Fruit fly (Drosophila melanogaster) whole organism, embryonic: ENCODE results near the gene CG1542.

Source experiments
- CG10543 ChIP-seq: fragments of 200-800 bp; sonication (Bioruptor generic); optimal IDR thresholded peaks from 3 replicates; lab custom pipeline; 2017; ENCODE audit warnings: missing biosample characterization, mild to moderate bottlenecking, missing genetic modification characterization, moderate library complexity
- CG11504 ChIP-seq: fragments of 200-800 bp; sonication (Bioruptor generic); optimal IDR thresholded peaks from 3 replicates; lab custom pipeline; 2019; ENCODE audit warnings: missing biosample characterization, mild to moderate bottlenecking, missing genetic modification characterization, moderate library complexity
- CG11560 ChIP-seq: fragments of 200-800 bp; sonication (Bioruptor generic); IDR thresholded peaks from 3 replicates; pipeline ENCODE4 v1.3.6; 2022; ENCODE audit warnings: missing biosample characterization, missing genetic modification characterization
- CG13296 ChIP-seq: fragments of 200-800 bp; sonication (Bioruptor generic); optimal IDR thresholded peaks from 3 replicates; lab custom pipeline; 2018; ENCODE audit warnings: missing biosample characterization, mild to moderate bottlenecking, missing genetic modification characterization
- CG14014 ChIP-seq: fragments of 200-800 bp; sonication (Bioruptor generic); IDR thresholded peaks from 2 replicates; pipeline ENCODE4 v1.3.6; 2022; ENCODE audit warnings: missing biosample characterization, missing genetic modification characterization
- CG17359 ChIP-seq: fragments of 200-800 bp; sonication (Bioruptor generic); optimal IDR thresholded peaks from 3 replicates; lab custom pipeline; 2018; ENCODE audit warnings: missing biosample characterization, mild to moderate bottlenecking, missing genetic modification characterization, moderate library complexity
- CG17568 ChIP-seq: fragments of 200-800 bp; sonication (Bioruptor generic); optimal IDR thresholded peaks from 2 replicates; lab custom pipeline; 2018; ENCODE audit warnings: missing biosample characterization, mild to moderate bottlenecking, missing genetic modification characterization, moderate library complexity
- CG18011 ChIP-seq: fragments of 200-800 bp; sonication (Bioruptor generic); optimal IDR thresholded peaks from 2 replicates; lab custom pipeline; 2017; ENCODE audit warnings: missing biosample characterization, missing genetic modification characterization, mild to moderate bottlenecking, moderate library complexity, missing genotype
- CG18764 ChIP-seq: fragments of 200-800 bp; sonication (Bioruptor generic); optimal IDR thresholded peaks from 3 replicates; lab custom pipeline; 2016; ENCODE audit warnings: missing biosample characterization, missing genetic modification characterization
- CG2678 ChIP-seq: fragments of 200-800 bp; sonication (Bioruptor generic); optimal IDR thresholded peaks from 3 replicates; lab custom pipeline; 2019; ENCODE audit warnings: missing biosample characterization, mild to moderate bottlenecking, missing genetic modification characterization, moderate library complexity
- CG3281 ChIP-seq: fragments of 200-800 bp; sonication (Bioruptor generic); optimal IDR thresholded peaks from 3 replicates; lab custom pipeline; 2017; ENCODE audit warnings: missing biosample characterization, mild to moderate bottlenecking, missing genetic modification characterization
- CG4707 ChIP-seq: fragments of 200-800 bp; sonication (Bioruptor generic); optimal IDR thresholded peaks from 2 replicates; lab custom pipeline; 2018; ENCODE audit warnings: missing biosample characterization, mild to moderate bottlenecking, missing genetic modification characterization, moderate library complexity
- CG6254 ChIP-seq: fragments of 200-800 bp; sonication (Bioruptor generic); optimal IDR thresholded peaks from 3 replicates; lab custom pipeline; 2017; ENCODE audit warnings: mild to moderate bottlenecking, missing biosample characterization, missing genetic modification reagents, missing genetic modification characterization
- CG7556 ChIP-seq: fragments of 200-800 bp; sonication (Bioruptor generic); optimal IDR thresholded peaks from 2 replicates; lab custom pipeline; 2017; ENCODE audit warnings: missing biosample characterization, mild to moderate bottlenecking, missing genetic modification characterization
- CG8290 ChIP-seq, 3 experiments: fragments of 200-800 bp; sonication (Bioruptor generic); optimal IDR thresholded peaks; 2 replicates each; lab custom pipeline; 2016 to 2019; ENCODE audit warnings: missing biosample characterization in 3 of 3, missing genetic modification characterization in 3 of 3, mild to moderate bottlenecking in 2 of 3, moderate library complexity in 1 of 3
- CG9727 ChIP-seq: fragments of 200-800 bp; sonication (Bioruptor generic); optimal IDR thresholded peaks from 3 replicates; lab custom pipeline; 2017; ENCODE audit warnings: missing biosample characterization, mild to moderate bottlenecking, missing genetic modification characterization
- CG9797 ChIP-seq: fragments of 200-800 bp; sonication (Bioruptor generic); optimal IDR thresholded peaks from 3 replicates; lab custom pipeline; 2018; ENCODE audit warnings: missing biosample characterization, mild to moderate bottlenecking, missing genetic modification characterization
- CHES-1-like ChIP-seq: fragments of 200-800 bp; sonication (Bioruptor generic); optimal IDR thresholded peaks from 2 replicates; lab custom pipeline; 2016; ENCODE audit warnings: missing biosample characterization, missing genetic modification characterization
- Camta ChIP-seq: fragments of 200-800 bp; sonication (Bioruptor generic); optimal IDR thresholded peaks from 2 replicates; lab custom pipeline; 2016; ENCODE audit warnings: missing biosample characterization, missing genetic modification characterization
- Dek ChIP-seq: fragments of 200-800 bp; sonication (Bioruptor generic); optimal IDR thresholded peaks from 3 replicates; lab custom pipeline; 2019; ENCODE audit warnings: missing biosample characterization, mild to moderate bottlenecking, missing genetic modification characterization, moderate library complexity
- E2f2 ChIP-seq: fragments of 200-800 bp; sonication (Bioruptor generic); IDR thresholded peaks from 2 replicates; pipeline ENCODE4 v1.3.6; 2022; ENCODE audit warnings: missing biosample characterization, missing genetic modification characterization
- Eip74EF ChIP-seq, 2 experiments: fragments of 200-800 bp in 1 of 2; fragments of >200 bp in 1 of 2; sonication (Bioruptor generic) in 1 of 2; optimal IDR thresholded peaks; 2 replicates each; lab custom pipeline; 2017 to 2019; ENCODE audit warnings: missing biosample characterization in 2 of 2, missing genetic modification characterization in 2 of 2, mild to moderate bottlenecking in 1 of 2, moderate library complexity in 1 of 2
- Fer3 ChIP-seq: fragments of 200-800 bp; sonication (Bioruptor generic); optimal IDR thresholded peaks from 2 replicates; lab custom pipeline; 2018; ENCODE audit warnings: missing biosample characterization, mild to moderate bottlenecking, missing genetic modification characterization, moderate library complexity
- Hr78 ChIP-seq, 2 experiments: fragments of 200-800 bp in 1 of 2; fragments of >200 bp in 1 of 2; sonication (Bioruptor generic) in 1 of 2; optimal IDR thresholded peaks; 2 replicates each; lab custom pipeline; 2017 to 2019; ENCODE audit warnings: missing biosample characterization in 2 of 2, missing genetic modification characterization in 2 of 2, mild to moderate bottlenecking in 1 of 2, moderate library complexity in 1 of 2
- MESR4 ChIP-seq: fragments of 200-800 bp; sonication (Bioruptor generic); optimal IDR thresholded peaks from 2 replicates; lab custom pipeline; 2018; ENCODE audit warnings: missing biosample characterization, mild to moderate bottlenecking, missing genetic modification characterization, moderate library complexity
- Neu2 ChIP-seq: fragments of 200-800 bp; sonication (Bioruptor generic); optimal IDR thresholded peaks from 3 replicates; lab custom pipeline; 2016; ENCODE audit warnings: missing biosample characterization, missing genetic modification characterization, borderline replicate concordance
- Pdp1 ChIP-seq, 2 experiments: fragments of 200-800 bp; sonication (Bioruptor generic); optimal IDR thresholded peaks; 3 replicates each; lab custom pipeline; 2016; ENCODE audit warnings: missing biosample characterization in 2 of 2, missing genetic modification characterization in 2 of 2, mild to moderate bottlenecking in 1 of 2, moderate library complexity in 1 of 2
- Six4 ChIP-seq: fragments of 200-800 bp; sonication (Bioruptor generic); optimal IDR thresholded peaks from 2 replicates; lab custom pipeline; 2016; ENCODE audit warnings: missing biosample characterization, missing genetic modification characterization
- al ChIP-seq: fragments of 200-800 bp; sonication (Bioruptor generic); IDR thresholded peaks from 2 replicates; pipeline ENCODE4 v1.3.6; 2022; ENCODE audit warnings: missing biosample characterization, missing genetic modification characterization
- aop ChIP-seq: fragments of 200-800 bp; sonication (Bioruptor generic); IDR thresholded peaks from 2 replicates; pipeline ENCODE4 v1.3.6; 2022; ENCODE audit warnings: missing biosample characterization, missing genetic modification characterization
- caup ChIP-seq: fragments of 200-800 bp; sonication (Bioruptor generic); optimal IDR thresholded peaks from 3 replicates; lab custom pipeline; 2017; ENCODE audit warnings: missing biosample characterization, mild to moderate bottlenecking, missing genetic modification characterization, moderate library complexity; ENCODE audit not compliant: severe bottlenecking
- dmrt99B ChIP-seq: fragments of 200-800 bp; sonication (Bioruptor generic); optimal IDR thresholded peaks from 2 replicates; lab custom pipeline; 2018; ENCODE audit warnings: missing biosample characterization, mild to moderate bottlenecking, missing genetic modification characterization, moderate library complexity
- gfzf ChIP-seq: fragments of 200-800 bp; sonication (Bioruptor generic); optimal IDR thresholded peaks from 2 replicates; lab custom pipeline; 2016; ENCODE audit warnings: missing biosample characterization, mild to moderate bottlenecking, missing genetic modification characterization, moderate library complexity
- gro ChIP-seq: fragments of 200-800 bp; sonication (Bioruptor generic); optimal IDR thresholded peaks from 2 replicates; lab custom pipeline; 2016; ENCODE audit warnings: missing biosample characterization, missing genetic modification characterization
- gsb-n ChIP-seq: fragments of 200-800 bp; sonication (Bioruptor generic); optimal IDR thresholded peaks from 3 replicates; lab custom pipeline; 2018; ENCODE audit warnings: missing biosample characterization, mild to moderate bottlenecking, missing genetic modification characterization
- knrl ChIP-seq: fragments of 200-800 bp; sonication (Bioruptor generic); IDR thresholded peaks from 3 replicates; pipeline ENCODE4 v1.3.6; 2022; ENCODE audit warnings: missing biosample characterization, missing genetic modification characterization; ENCODE audit not compliant: partially characterized antibody
- mirr ChIP-seq: fragments of 200-800 bp; sonication (Bioruptor generic); optimal IDR thresholded peaks from 3 replicates; lab custom pipeline; 2018; ENCODE audit warnings: missing biosample characterization, mild to moderate bottlenecking, missing genetic modification characterization
- nerfin-1 ChIP-seq: fragments of 200-800 bp; sonication (Bioruptor generic); optimal IDR thresholded peaks from 3 replicates; lab custom pipeline; 2019; ENCODE audit warnings: missing biosample characterization, mild to moderate bottlenecking, missing genetic modification characterization, moderate library complexity
- nerfin-2 ChIP-seq: fragments of 200-800 bp; sonication (Bioruptor generic); IDR thresholded peaks from 2 replicates; pipeline ENCODE4 v1.3.6; 2022; ENCODE audit warnings: missing biosample characterization, missing genetic modification characterization; ENCODE audit not compliant: partially characterized antibody
- salm ChIP-seq: fragments of 200-800 bp; sonication (Bioruptor generic); optimal IDR thresholded peaks from 2 replicates; lab custom pipeline; 2018; ENCODE audit warnings: missing biosample characterization, mild to moderate bottlenecking, missing genetic modification characterization
- scrt ChIP-seq: fragments of 200-800 bp; sonication (Bioruptor generic); optimal IDR thresholded peaks from 2 replicates; lab custom pipeline; 2018; ENCODE audit warnings: missing biosample characterization, mild to moderate bottlenecking, missing genetic modification characterization, moderate library complexity
- sna ChIP-seq: fragments of 200-800 bp; sonication (Bioruptor generic); IDR thresholded peaks from 2 replicates; pipeline ENCODE4 v1.3.6; 2022; ENCODE audit warnings: missing biosample characterization, missing genetic modification characterization; ENCODE audit not compliant: partially characterized antibody
- sr ChIP-seq: fragments of 200-800 bp; sonication (Bioruptor generic); IDR thresholded peaks from 3 replicates; pipeline ENCODE4 v1.3.6; 2022; ENCODE audit warnings: missing biosample characterization, missing genetic modification characterization
- tin ChIP-seq: fragments of 200-800 bp; sonication (Bioruptor generic); optimal IDR thresholded peaks from 3 replicates; lab custom pipeline; 2016; ENCODE audit warnings: missing biosample characterization, missing genetic modification characterization
- tna ChIP-seq: fragments of 200-800 bp; sonication (Bioruptor generic); IDR thresholded peaks from 2 replicates; pipeline ENCODE4 v1.3.6; 2022; ENCODE audit warnings: missing biosample characterization, missing genetic modification characterization; ENCODE audit not compliant: partially characterized antibody
- zen2 ChIP-seq: fragments of 200-800 bp; sonication (Bioruptor generic); IDR thresholded peaks from 3 replicates; pipeline ENCODE4 v1.3.6; 2022; ENCODE audit warnings: missing biosample characterization, missing genetic modification characterization; ENCODE audit not compliant: partially characterized antibody
- zfh1 ChIP-seq: fragments of 200-800 bp; sonication (Bioruptor generic); IDR thresholded peaks from 3 replicates; pipeline ENCODE4 v1.3.6; 2022; ENCODE audit warnings: missing biosample characterization, missing genetic modification characterization

Gene CG1542

dm6 chr3R:31218214-31218876, 5.1 kb downstream of the CG1542 start (continued):
- no peak for TF ChIP-seq scrt
- TF ChIP-seq nerfin-2 (GFP tag; lab: Robert Waterston, UW), result no peak
- TF ChIP-seq gsb-n (tag; lab: Kevin White, UChicago), result no peak
- peak; percentile 18 for TF ChIP-seq mirr (GFP tag; lab: Kevin White, UChicago)
- TF ChIP-seq Eip74EF (GFP tag; optimal IDR thresholded peaks at IDR 0.05; lab: Kevin White, UChicago), result no peak
- peak; percentile 89 for TF ChIP-seq nerfin-1 (tag; lab: Kevin White, UChicago)
- peak; percentile 9 for TF ChIP-seq Dek (tag; lab: Kevin White, UChicago)
- TF ChIP-seq al (GFP tag; lab: Robert Waterston, UW), result no peak
- no peak for TF ChIP-seq Fer3
- no peak for TF ChIP-seq gfzf (GFP tag; lab: Kevin White, UChicago)
- peak; percentile 50 for TF ChIP-seq CG10543
- TF ChIP-seq Neu2 (GFP tag; lab: Kevin White, UChicago), result no peak
- TF ChIP-seq CG9797 (GFP tag; lab: Kevin White, UChicago), result no peak
- no peak for TF ChIP-seq zen2 (GFP tag; lab: Robert Waterston, UW)
- no peak for TF ChIP-seq sna
- TF ChIP-seq CG17359 (tag; lab: Kevin White, UChicago), result no peak
- TF ChIP-seq sr (GFP tag; lab: Robert Waterston, UW), result no peak
- TF ChIP-seq dmrt99B, result no peak
- TF ChIP-seq CG8290 (GFP tag; optimal IDR thresholded peaks at IDR 0.05; lab: Kevin White, UChicago), result no peak
- TF ChIP-seq CG8290 (tag; optimal IDR thresholded peaks at IDR 0.05; lab: Kevin White, UChicago), result peak in 1 of 2 experiments; percentile 17
- TF ChIP-seq CG7556 (GFP tag; lab: Kevin White, UChicago), result no peak
- no peak for TF ChIP-seq tna (GFP tag; lab: Robert Waterston, UW)
- TF ChIP-seq Six4, result no peak
- TF ChIP-seq CG6254 (GFP tag; lab: Kevin White, UChicago), result peak; percentile 50
- TF ChIP-seq E2f2 (GFP tag; lab: Robert Waterston, UW), result no peak
- TF ChIP-seq CG9727 (GFP tag; lab: Kevin White, UChicago), result no peak
- peak; percentile 4 for TF ChIP-seq CG13296 (GFP tag; lab: Kevin White, UChicago)
- peak; percentile 49 for TF ChIP-seq MESR4 (GFP tag; lab: Kevin White, UChicago)
- no peak for TF ChIP-seq caup (GFP tag; lab: Kevin White, UChicago)
- TF ChIP-seq CG17568 (GFP tag; lab: Kevin White, UChicago), result no peak
- no peak for TF ChIP-seq CG18764 (GFP tag; lab: Kevin White, UChicago)
- TF ChIP-seq CG2678 (tag; lab: Kevin White, UChicago), result no peak
- peak; percentile 1 for TF ChIP-seq salm
- TF ChIP-seq knrl (GFP tag; lab: Robert Waterston, UW), result no peak
- TF ChIP-seq CG3281 (GFP tag; lab: Kevin White, UChicago), result no peak
- no peak for TF ChIP-seq gro (GFP tag; lab: Kevin White, UChicago)
- TF ChIP-seq CHES-1-like (GFP tag; lab: Kevin White, UChicago), result no peak
- no peak for TF ChIP-seq aop (GFP tag; lab: Robert Waterston, UW)
- no peak for TF ChIP-seq Hr78 (GFP tag; optimal IDR thresholded peaks at IDR 0.05; lab: Kevin White, UChicago)
- no peak for TF ChIP-seq CG4707 (GFP tag; lab: Kevin White, UChicago)
- TF ChIP-seq zfh1 (GFP tag; lab: Robert Waterston, UW), result no peak
- TF ChIP-seq CG18011, result no peak
- no peak for TF ChIP-seq CG11560
- TF ChIP-seq tin (GFP tag; lab: Kevin White, UChicago), result no peak
- no peak for TF ChIP-seq CG14014 (GFP tag; lab: Robert Waterston, UW)
- TF ChIP-seq CG11504 (tag; lab: Kevin White, UChicago), result no peak
- peak in 1 of 2 experiments; percentile 100 for TF ChIP-seq Pdp1 (GFP tag; optimal IDR thresholded peaks at IDR 0.05; lab: Kevin White, UChicago)
- TF ChIP-seq Camta (GFP tag; lab: Kevin White, UChicago), result no peak
